Fruit fly (Drosophila melanogaster) S2 (cell line): ENCODE data around the gene CG3062.
A peak's percentile ranks its signal among the peaks of the same experiment; 100 is the strongest.

ENCODE experiments used
- CG8478 ChIP-seq: fragments of >200 bp; optimal IDR thresholded peaks from 2 replicates; lab custom pipeline; 2018
- CTCF ChIP-seq, 2 experiments: fragments of >200 bp; optimal IDR thresholded peaks; 2 replicates each; lab custom pipeline; 2018

DNA sequence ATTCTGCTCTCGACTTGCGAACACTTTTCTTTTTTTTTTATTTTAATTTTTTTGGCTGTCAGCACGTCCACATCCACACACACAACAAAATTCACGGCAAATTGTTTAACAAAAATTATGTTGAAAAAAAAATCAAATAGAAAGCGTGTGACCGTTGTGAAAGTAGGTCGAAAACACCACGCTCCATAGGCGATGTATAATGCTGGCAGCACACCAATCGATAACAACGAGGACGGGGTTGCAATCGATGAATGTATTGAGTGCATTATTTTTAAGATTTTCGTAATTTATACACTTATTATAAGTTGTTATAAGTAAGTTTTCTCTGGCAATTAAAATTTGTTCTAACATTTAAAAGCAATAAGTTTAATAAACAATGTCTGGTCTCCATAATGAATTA is 42.1 kb upstream of the CG3062 start, which contains the start of gene Pp2C1:
- TF ChIP-seq CG8478 (lab: Kevin White, UChicago) (no peak), CTCF (optimal IDR thresholded peaks at IDR 0.05; lab: Kevin White, UChicago) (peak in 1 of 2 experiments; percentile 1)
